Worm (Caenorhabditis elegans) whole organism, L1 larva: ENCODE results near the gene T06C12.14.

Source experiments
- C16A3.4 ChIP-seq: fragments of 150-350 bp; optimal IDR thresholded peaks from 2 replicates; lab custom pipeline; 2014; ENCODE audit warnings: missing biosample characterization, missing genetic modification characterization
- F16B12.6 ChIP-seq: fragments of 150-350 bp; optimal IDR thresholded peaks from 2 replicates; lab custom pipeline; 2014; ENCODE audit warnings: missing biosample characterization, missing genetic modification characterization
- Y116A8C.19 ChIP-seq: sonication (generic microtip); optimal IDR thresholded peaks from 2 replicates; lab custom pipeline; 2016; ENCODE audit warnings: missing compliant biosample characterization, missing genetic modification characterization, borderline replicate concordance
- aha-1 ChIP-seq: fragments of 150-350 bp; optimal IDR thresholded peaks from 2 replicates; lab custom pipeline; 2014; ENCODE audit warnings: missing biosample characterization, missing genetic modification characterization
- aly-2 ChIP-seq: fragments of 150-350 bp; optimal IDR thresholded peaks from 2 replicates; lab custom pipeline; 2014; ENCODE audit warnings: missing biosample characterization, missing genetic modification characterization
- ama-1 ChIP-seq: fragments of 150-350 bp; optimal IDR thresholded peaks from 2 replicates; lab custom pipeline; 2014
- ceh-88 ChIP-seq: fragments of 200-800 bp; sonication (Bioruptor generic); IDR thresholded peaks from 2 replicates; pipeline ENCODE4 v1.3.6; 2022; ENCODE audit warnings: missing genetic modification characterization, missing compliant biosample characterization
- ceh-90 ChIP-seq: sonication (generic microtip); optimal IDR thresholded peaks from 2 replicates; lab custom pipeline; 2016; ENCODE audit warnings: missing genetic modification characterization, missing compliant biosample characterization
- ces-1 ChIP-seq: fragments of 150-350 bp; optimal IDR thresholded peaks from 2 replicates; lab custom pipeline; 2014; ENCODE audit warnings: missing biosample characterization, missing genetic modification reagents, missing genetic modification characterization
- dsc-1 ChIP-seq: sonication (generic microtip); optimal IDR thresholded peaks from 2 replicates; lab custom pipeline; 2016; ENCODE audit warnings: mild to moderate bottlenecking, missing genetic modification characterization, missing compliant biosample characterization
- efl-1 ChIP-seq, 4 experiments: fragments of 150-350 bp; optimal IDR thresholded peaks in 3 of 4; peaks in 1 of 4; 1 replicate in 1 of 4; 2 replicates in 3 of 4; lab custom pipeline; 2014; ENCODE audit warnings: missing biosample characterization in 2 of 4, missing genetic modification characterization in 2 of 4, missing genetic modification reagents in 2 of 4
- elt-2 ChIP-seq: sonication (generic microtip); optimal IDR thresholded peaks from 2 replicates; lab custom pipeline; 2016; ENCODE audit warnings: missing genetic modification characterization, mild to moderate bottlenecking, inconsistent platforms, missing compliant biosample characterization, missing genetic modification reagents
- elt-3 ChIP-seq, 6 experiments: fragments of 150-350 bp in 1 of 6; sonication (generic microtip); optimal IDR thresholded peaks; 2 replicates each; lab custom pipeline; 2017 to 2018; ENCODE audit warnings: missing biosample characterization in 6 of 6, missing genetic modification characterization in 6 of 6, inconsistent platforms in 1 of 6
- ets-5 ChIP-seq: fragments of 200-800 bp; sonication (Bioruptor generic); IDR thresholded peaks from 2 replicates; pipeline ENCODE4 v1.3.6; 2022; ENCODE audit warnings: missing genetic modification characterization, missing compliant biosample characterization
- fkh-4 ChIP-seq: sonication (generic microtip); optimal IDR thresholded peaks from 2 replicates; lab custom pipeline; 2016; ENCODE audit warnings: missing compliant biosample characterization, missing genetic modification characterization, borderline replicate concordance
- fos-1 ChIP-seq: fragments of 150-350 bp; optimal IDR thresholded peaks from 2 replicates; lab custom pipeline; 2014; ENCODE audit warnings: missing biosample characterization, missing genetic modification characterization
- hlh-4 ChIP-seq: sonication (generic microtip); optimal IDR thresholded peaks from 2 replicates; lab custom pipeline; 2016; ENCODE audit warnings: mild to moderate bottlenecking, missing genetic modification characterization, missing compliant biosample characterization
- lin-13 ChIP-seq: fragments of 150-350 bp; optimal IDR thresholded peaks from 2 replicates; lab custom pipeline; 2014; ENCODE audit warnings: missing biosample characterization, missing genetic modification reagents, missing genetic modification characterization
- lin-14 ChIP-seq: fragments of 200-800 bp; sonication (Bioruptor generic); optimal IDR thresholded peaks from 2 replicates; lab custom pipeline; 2018; ENCODE audit warnings: mild to moderate bottlenecking, missing genetic modification characterization, moderate library complexity, missing compliant biosample characterization
- lin-15B ChIP-seq: fragments of 150-350 bp; sonication (generic microtip); optimal IDR thresholded peaks from 3 replicates; lab custom pipeline; 2014; ENCODE audit warnings: missing biosample characterization, missing genetic modification characterization
- lin-39 ChIP-seq: fragments of 150-350 bp; optimal IDR thresholded peaks from 2 replicates; lab custom pipeline; 2014; ENCODE audit warnings: missing biosample characterization, missing genetic modification reagents, missing genetic modification characterization
- lsy-2 ChIP-seq, 2 experiments: fragments of 150-350 bp; optimal IDR thresholded peaks; 2 replicates each; lab custom pipeline; 2014; ENCODE audit warnings: missing biosample characterization in 2 of 2, missing genetic modification characterization in 2 of 2
- mab-9 ChIP-seq: fragments of 200-800 bp; sonication (Bioruptor generic); IDR thresholded peaks from 2 replicates; pipeline ENCODE4 v1.3.6; 2022; ENCODE audit warnings: missing genetic modification reagents, missing genetic modification characterization, missing compliant biosample characterization
- mdl-1 ChIP-seq, 2 experiments: fragments of 150-350 bp; optimal IDR thresholded peaks; 2 replicates each; lab custom pipeline; 2014 to 2017; ENCODE audit warnings: missing biosample characterization in 2 of 2, missing genetic modification characterization in 2 of 2, inconsistent platforms in 1 of 2
- nhr-11 ChIP-seq: fragments of 150-350 bp; optimal IDR thresholded peaks from 2 replicates; lab custom pipeline; 2014; ENCODE audit warnings: missing biosample characterization, missing genetic modification characterization
- nhr-12 ChIP-seq: sonication (generic microtip); optimal IDR thresholded peaks from 2 replicates; lab custom pipeline; 2017; ENCODE audit warnings: missing biosample characterization, missing genetic modification characterization
- nhr-20 ChIP-seq: sonication (generic microtip); optimal IDR thresholded peaks from 2 replicates; lab custom pipeline; 2016; ENCODE audit warnings: mild to moderate bottlenecking, missing genetic modification characterization, missing compliant biosample characterization
- nhr-237 ChIP-seq: fragments of 150-350 bp; optimal IDR thresholded peaks from 2 replicates; lab custom pipeline; 2014; ENCODE audit warnings: missing biosample characterization, missing genetic modification characterization
- nhr-47 ChIP-seq: sonication (generic microtip); optimal IDR thresholded peaks from 2 replicates; lab custom pipeline; 2016; ENCODE audit warnings: mild to moderate bottlenecking, missing genetic modification characterization, moderate library complexity, missing compliant biosample characterization
- nhr-71 ChIP-seq: sonication (generic microtip); optimal IDR thresholded peaks from 2 replicates; lab custom pipeline; 2016; ENCODE audit warnings: mild to moderate bottlenecking, missing genetic modification characterization, moderate library complexity, missing compliant biosample characterization
- nhr-76 ChIP-seq: sonication (generic microtip); optimal IDR thresholded peaks from 2 replicates; lab custom pipeline; 2017; ENCODE audit warnings: missing biosample characterization, missing genetic modification characterization
- nhr-84 ChIP-seq: sonication (generic microtip); optimal IDR thresholded peaks from 2 replicates; lab custom pipeline; 2017; ENCODE audit warnings: missing biosample characterization, missing genetic modification characterization
- nhr-90 ChIP-seq: sonication (generic microtip); optimal IDR thresholded peaks from 2 replicates; lab custom pipeline; 2016; ENCODE audit warnings: mild to moderate bottlenecking, missing genetic modification characterization, missing compliant biosample characterization; ENCODE audit not compliant: poor library complexity
- skn-1 ChIP-seq: fragments of 150-350 bp; optimal IDR thresholded peaks from 2 replicates; lab custom pipeline; 2014; ENCODE audit warnings: missing biosample characterization, missing genetic modification characterization
- snpc-4 ChIP-seq: fragments of 150-350 bp; optimal IDR thresholded peaks from 2 replicates; lab custom pipeline; 2014; ENCODE audit warnings: missing biosample characterization, missing genetic modification characterization
- snu-23 ChIP-seq: sonication (generic microtip); optimal IDR thresholded peaks from 2 replicates; lab custom pipeline; 2016; ENCODE audit warnings: missing genetic modification characterization, missing compliant biosample characterization
- sox-4 ChIP-seq: sonication (generic microtip); optimal IDR thresholded peaks from 2 replicates; lab custom pipeline; 2016; ENCODE audit warnings: missing genetic modification characterization, missing compliant biosample characterization
- swsn-7 ChIP-seq: sonication (generic microtip); optimal IDR thresholded peaks from 2 replicates; lab custom pipeline; 2016; ENCODE audit warnings: missing genetic modification characterization, missing compliant biosample characterization
- tlp-1 ChIP-seq: fragments of 150-350 bp; optimal IDR thresholded peaks from 2 replicates; lab custom pipeline; 2014; ENCODE audit warnings: missing biosample characterization, missing genetic modification characterization
- unc-62 ChIP-seq: fragments of 150-350 bp; optimal IDR thresholded peaks from 2 replicates; lab custom pipeline; 2014; ENCODE audit warnings: missing biosample characterization, missing genetic modification reagents, missing genetic modification characterization
- xbp-1 ChIP-seq: sonication (generic microtip); optimal IDR thresholded peaks from 2 replicates; lab custom pipeline; 2016; ENCODE audit warnings: missing genetic modification characterization, missing compliant biosample characterization
- zag-1 ChIP-seq: fragments of 150-350 bp; optimal IDR thresholded peaks from 2 replicates; lab custom pipeline; 2014; ENCODE audit warnings: missing biosample characterization, missing genetic modification characterization
- zip-4 ChIP-seq: fragments of 200-800 bp; sonication (Bioruptor generic); optimal IDR thresholded peaks from 2 replicates; lab custom pipeline; 2018; ENCODE audit warnings: mild to moderate bottlenecking, missing genetic modification characterization, moderate library complexity, missing compliant biosample characterization
- ztf-11 ChIP-seq, 2 experiments: sonication (generic microtip); optimal IDR thresholded peaks; 2 replicates each; lab custom pipeline; 2016 to 2017; ENCODE audit warnings: missing genetic modification characterization in 2 of 2, missing biosample characterization in 1 of 2, missing compliant biosample characterization in 1 of 2

The T06C12.14 gene

DNA sequence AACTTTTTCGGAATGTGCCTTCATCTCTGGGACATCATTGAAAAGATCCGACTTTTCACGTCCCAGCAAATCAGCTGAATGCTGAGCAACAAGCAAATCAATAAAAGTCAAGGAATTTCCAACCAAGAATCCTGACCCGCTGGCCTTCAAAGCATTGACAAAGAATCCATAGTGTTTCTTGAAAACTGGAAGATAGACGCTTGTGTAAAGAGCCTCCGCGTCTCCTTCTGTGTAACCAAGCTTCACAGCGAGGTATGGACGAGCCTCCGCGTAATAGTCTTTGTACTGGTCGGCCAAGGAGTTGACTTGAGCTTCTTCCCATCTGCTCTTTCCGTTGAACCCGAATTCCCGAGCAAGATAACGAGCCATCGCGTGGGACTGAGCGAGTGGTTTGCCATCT, 15.5 kb downstream of the T06C12.14 start:
- no peak for TF ChIP-seq ces-1 (GFP tag; lab: Kevin White, UChicago)
- no peak for TF ChIP-seq nhr-237 (tag; lab: Kevin White, UChicago)
- no peak for TF ChIP-seq ets-5 (GFP tag; lab: Robert Waterston, UW)
- no peak for TF ChIP-seq lin-39 (tag; lab: Kevin White, UChicago)
- TF ChIP-seq C16A3.4 (tag; lab: Kevin White, UChicago), result no peak

DNA sequence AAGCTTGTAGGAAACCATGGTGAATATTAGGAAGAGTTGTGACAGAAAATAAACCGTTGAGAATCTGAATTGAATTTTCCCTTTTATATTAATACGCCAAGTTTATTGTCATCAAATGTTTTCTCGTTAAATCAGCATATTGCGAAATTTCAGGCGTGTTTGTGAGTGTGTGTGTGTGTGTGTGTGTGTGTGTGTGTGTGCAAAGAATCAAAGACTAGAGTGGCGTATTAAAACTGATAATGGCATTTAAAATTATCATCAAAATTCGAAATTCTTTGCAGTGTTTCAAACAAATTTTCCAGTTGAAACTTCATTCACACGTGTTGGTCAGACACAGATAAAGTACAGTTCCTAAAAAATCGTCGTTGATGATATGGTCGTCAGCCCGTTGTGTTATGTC, 16.1 kb downstream of the T06C12.14 start, which contains the start of gene gst-38:
Gene gst-38 (minus strand): TSS at position 152 of the 400 bp plus-strand sequence.
- TF ChIP-seq snu-23 (GFP tag; lab: Kevin White, UChicago) (no peak), nhr-84 (tag; lab: Kevin White, UChicago) (no peak), nhr-20 (tag; lab: Kevin White, UChicago) (no peak), mdl-1 (tag; optimal IDR thresholded peaks at IDR 0.05; lab: Kevin White, UChicago) (no peak), elt-2 (peak; percentile 85)
- TF ChIP-seq, all 84 proteins: peak for 1

- no peak for TF ChIP-seq swsn-7 (tag; lab: Kevin White, UChicago)
- TF ChIP-seq ceh-90 (tag; lab: Kevin White, UChicago), result no peak
- TF ChIP-seq aha-1 (tag; lab: Kevin White, UChicago), result no peak
- no peak for TF ChIP-seq xbp-1
- no peak for TF ChIP-seq nhr-11 (tag; lab: Kevin White, UChicago)
- no peak for TF ChIP-seq C16A3.4 (tag; lab: Kevin White, UChicago)
- TF ChIP-seq sox-4 (tag; lab: Kevin White, UChicago), result no peak
- TF ChIP-seq fos-1, result no peak
- no peak for TF ChIP-seq elt-3 (tag; optimal IDR thresholded peaks at IDR 0.05; lab: Kevin White, UChicago)
- no peak for TF ChIP-seq lin-15B
- TF ChIP-seq ztf-11 (tag; optimal IDR thresholded peaks at IDR 0.05; lab: Kevin White, UChicago), result no peak
- TF ChIP-seq ets-5 (GFP tag; lab: Robert Waterston, UW), result no peak
- TF ChIP-seq zag-1 (tag; lab: Kevin White, UChicago), result no peak
- TF ChIP-seq nhr-76 (tag; lab: Kevin White, UChicago), result no peak
- no peak for TF ChIP-seq tlp-1
These were observed 17.7 kb downstream of the T06C12.14 start, which contains the start of gene F35E8.9 for ce11 chrV:15917458-15917857. Gene F35E8.9 (minus strand): TSS chrV:15917558.

DNA sequence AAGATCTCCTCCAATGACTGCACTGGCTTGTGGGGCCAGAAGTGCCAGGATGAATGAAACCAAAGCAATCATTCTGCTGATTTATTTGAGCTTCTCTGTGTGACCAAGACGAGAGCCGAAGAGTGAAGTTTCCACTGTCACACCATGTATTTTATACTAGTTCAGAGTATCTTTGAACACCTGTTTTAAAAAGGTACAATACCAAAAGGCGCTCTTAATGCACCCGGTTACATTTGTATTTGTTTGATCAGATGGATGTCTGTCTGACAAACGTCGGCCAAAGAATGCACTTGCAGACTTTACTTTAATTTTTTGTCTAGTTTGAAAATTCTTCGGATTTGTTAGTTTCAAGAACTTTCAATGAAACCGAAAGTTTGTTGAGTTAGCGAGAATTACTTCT, 20.5 kb downstream of the T06C12.14 start, which contains the start of gene F35E8.10:
Gene F35E8.10 (minus strand): TSS at position 101 of the 400 bp plus-strand sequence.
- TF ChIP-seq nhr-71 (tag; lab: Kevin White, UChicago), result no peak
- no peak for TF ChIP-seq lin-13 (GFP tag; lab: Kevin White, UChicago)
- no peak for TF ChIP-seq snpc-4 (tag; lab: Kevin White, UChicago)

- TF ChIP-seq ama-1, result no peak
- no peak for TF ChIP-seq hlh-4 (tag; lab: Kevin White, UChicago)
- no peak for TF ChIP-seq aly-2 (tag; lab: Kevin White, UChicago)
- no peak for TF ChIP-seq fkh-4 (tag; lab: Kevin White, UChicago)
- TF ChIP-seq zip-4 (GFP tag; lab: Kevin White, UChicago), result no peak
- TF ChIP-seq skn-1, result no peak
- TF ChIP-seq ceh-90 (tag; lab: Kevin White, UChicago), result no peak
- no peak for TF ChIP-seq nhr-71 (tag; lab: Kevin White, UChicago)
- peak in 1 of 6 experiments; percentile 11 for TF ChIP-seq elt-3 (tag; optimal IDR thresholded peaks at IDR 0.05; lab: Kevin White, UChicago)
These were observed 21.3 kb downstream of the T06C12.14 start, which contains the start of gene cdr-1 for ce11 chrV:15921102-15921501. Gene cdr-1 (plus strand): TSS chrV:15921309.

- TF ChIP-seq F16B12.6 (tag; lab: Kevin White, UChicago) (no peak), xbp-1 (no peak), nhr-12 (no peak), efl-1 (optimal IDR thresholded peaks at IDR 0.05; lab: Kevin White, UChicago) (no peak), efl-1 (GFP tag; optimal IDR thresholded peaks at IDR 0.05 in 1 of 2; lab: Kevin White, UChicago) (no peak), snpc-4 (tag; lab: Kevin White, UChicago) (no peak), zag-1 (tag; lab: Kevin White, UChicago) (no peak), dsc-1 (tag; lab: Kevin White, UChicago) (no peak), nhr-47 (tag; lab: Kevin White, UChicago) (no peak), nhr-90 (no peak), lsy-2 (tag; optimal IDR thresholded peaks at IDR 0.05; lab: Kevin White, UChicago) (no peak), ceh-88 (no peak), lin-14 (no peak), nhr-84 (tag; lab: Kevin White, UChicago) (no peak), Y116A8C.19 (no peak), unc-62 (GFP tag; lab: Kevin White, UChicago) (no peak), mab-9 (GFP tag; lab: Robert Waterston, UW) (no peak), fos-1 (no peak)
These were observed 23.2 kb downstream of the T06C12.14 start, which contains the start of gene F35E8.13 for ce11 chrV:15922979-15923378. Gene F35E8.13 (plus strand): TSS chrV:15923279.
